Fruit fly (Drosophila melanogaster) whole organism, embryonic: ENCODE measurements around the gene pHCl-1.

Source experiments
- ftz-f1 ChIP-seq: fragments of 200-800 bp; sonication (Bioruptor generic); optimal IDR thresholded peaks from 2 replicates; lab custom pipeline; 2016; ENCODE audit warnings: missing biosample characterization, missing genetic modification characterization
- lmd ChIP-seq: fragments of 200-800 bp; sonication (Bioruptor generic); IDR thresholded peaks from 2 replicates; pipeline ENCODE4 v1.3.6; 2022; ENCODE audit warnings: missing biosample characterization, missing genetic modification characterization
- psq ChIP-seq: fragments of 200-800 bp; sonication (Bioruptor generic); optimal IDR thresholded peaks from 2 replicates; lab custom pipeline; 2017; ENCODE audit warnings: missing biosample characterization, missing genetic modification characterization

- TF ChIP-seq psq (GFP tag; lab: Kevin White, UChicago) (no peak), ftz-f1 (GFP tag; lab: Kevin White, UChicago) (no peak), lmd (GFP tag; lab: Robert Waterston, UW) (no peak)
Measured at dm6 chr3L:15877520-15877919, 21.3 kb downstream of the pHCl-1 start.
